Worm (Caenorhabditis elegans) whole organism, early embryonic: ENCODE results near the gene tpan-1.

Experiments
- B0310.2 ChIP-seq: sonication (generic microtip); optimal IDR thresholded peaks from 2 replicates; lab custom pipeline; 2016; ENCODE audit warnings: mild to moderate bottlenecking, missing genetic modification characterization, missing compliant biosample characterization
- F13C5.2 ChIP-seq: sonication (generic microtip); optimal IDR thresholded peaks from 2 replicates; lab custom pipeline; 2017; ENCODE audit warnings: mild to moderate bottlenecking, missing genetic modification characterization, inconsistent platforms, missing compliant biosample characterization
- aly-1 ChIP-seq: sonication (generic microtip); optimal IDR thresholded peaks from 2 replicates; lab custom pipeline; 2016; ENCODE audit warnings: missing genetic modification characterization, missing compliant biosample characterization
- ama-1 ChIP-seq: fragments of 150-350 bp; optimal IDR thresholded peaks from 2 replicates; lab custom pipeline; 2014
- ceh-13 ChIP-seq: fragments of 200-800 bp; sonication (Bioruptor generic); optimal IDR thresholded peaks from 2 replicates; lab custom pipeline; 2018; ENCODE audit warnings: mild to moderate bottlenecking, missing genetic modification characterization, missing compliant biosample characterization
- ceh-36 ChIP-seq: sonication (generic microtip); optimal IDR thresholded peaks from 2 replicates; lab custom pipeline; 2016; ENCODE audit warnings: missing genetic modification characterization, inconsistent platforms, missing compliant biosample characterization
- ets-7 ChIP-seq: sonication (generic microtip); optimal IDR thresholded peaks from 2 replicates; lab custom pipeline; 2016; ENCODE audit warnings: missing genotype, missing genetic modification characterization, missing compliant biosample characterization
- flt-1 ChIP-seq: fragments of 200-800 bp; sonication (Bioruptor generic); IDR thresholded peaks from 2 replicates; pipeline ENCODE4 v1.3.6; 2022; ENCODE audit warnings: missing genetic modification characterization, missing compliant biosample characterization
- hmbx-1 ChIP-seq: sonication (generic microtip); optimal IDR thresholded peaks from 2 replicates; lab custom pipeline; 2016; ENCODE audit warnings: mild to moderate bottlenecking, missing genetic modification characterization, missing compliant biosample characterization
- hmg-4 ChIP-seq: fragments of 200-800 bp; sonication (Bioruptor generic); optimal IDR thresholded peaks from 2 replicates; lab custom pipeline; 2018; ENCODE audit warnings: mild to moderate bottlenecking, missing genetic modification characterization, missing compliant biosample characterization
- hnd-1 ChIP-seq: sonication (generic microtip); optimal IDR thresholded peaks from 2 replicates; lab custom pipeline; 2016; ENCODE audit warnings: missing genetic modification characterization, missing compliant biosample characterization
- pes-1 ChIP-seq: fragments of 200-800 bp; sonication (Bioruptor generic); IDR thresholded peaks from 2 replicates; pipeline ENCODE4 v1.3.6; 2022; ENCODE audit warnings: missing genetic modification reagents, missing genetic modification characterization, missing compliant biosample characterization
- scrt-1 ChIP-seq: fragments of 200-800 bp; sonication (Bioruptor generic); IDR thresholded peaks from 2 replicates; pipeline ENCODE4 v1.3.6; 2022; ENCODE audit warnings: missing genetic modification characterization, missing compliant biosample characterization
- sea-1 ChIP-seq: fragments of 200-800 bp; sonication (Bioruptor generic); conservative IDR thresholded peaks from 2 replicates; pipeline ENCODE4 v1.3.6; 2022; ENCODE audit warnings: missing genetic modification characterization, missing compliant biosample characterization
- tbx-11 ChIP-seq: fragments of 200-800 bp; sonication (Bioruptor generic); IDR thresholded peaks from 2 replicates; pipeline ENCODE4 v1.3.6; 2022; ENCODE audit warnings: missing genetic modification characterization, missing compliant biosample characterization
- tbx-37 ChIP-seq: fragments of 200-800 bp; sonication (Bioruptor generic); conservative IDR thresholded peaks from 2 replicates; pipeline ENCODE4 v1.3.6; 2022; ENCODE audit warnings: missing genetic modification reagents, missing genetic modification characterization, missing compliant biosample characterization
- tra-4 ChIP-seq: sonication (generic microtip); optimal IDR thresholded peaks from 2 replicates; lab custom pipeline; 2017; ENCODE audit warnings: missing genetic modification characterization, missing compliant biosample characterization

The tpan-1 gene

ce11 chrV:20813646-20814045 is 24.3 kb downstream of the tpan-1 start:
- TF ChIP-seq ceh-13 (GFP tag; lab: Kevin White, UChicago) (no peak), tbx-37 (GFP tag; lab: Robert Waterston, UW) (no peak), hnd-1 (no peak), scrt-1 (no peak), tbx-11 (no peak), sea-1 (GFP tag; lab: Robert Waterston, UW) (no peak), F13C5.2 (tag; lab: Kevin White, UChicago) (no peak), ama-1 (lab: Kevin White, UChicago) (no peak), ets-7 (tag; lab: Kevin White, UChicago) (no peak), hmg-4 (GFP tag; lab: Kevin White, UChicago) (no peak), pes-1 (GFP tag; lab: Robert Waterston, UW) (no peak), B0310.2 (tag; lab: Kevin White, UChicago) (no peak), ceh-36 (tag; lab: Kevin White, UChicago) (no peak), flt-1 (GFP tag; lab: Robert Waterston, UW) (no peak), aly-1 (tag; lab: Kevin White, UChicago) (no peak), tra-4 (tag; lab: Kevin White, UChicago) (no peak), hmbx-1 (tag; lab: Kevin White, UChicago) (no peak)

- TF ChIP-seq tbx-11: no peak
Observed at ce11 chrV:20814424-20814823, 25.1 kb downstream of the tpan-1 start, which contains the start of gene Y44A6D.7. TSS of gene Y44A6D.7 (plus strand) at chrV:20814724.

- no peak for TF ChIP-seq B0310.2 (tag; lab: Kevin White, UChicago)
Observed at ce11 chrV:20815842-20816241, 26.5 kb downstream of the tpan-1 start, which contains the start of gene sshk-1. TSS of gene sshk-1 (plus strand) at chrV:20816142.

ce11 chrV:20820033-20820432 is 30.7 kb downstream of the tpan-1 start, which contains the start of gene T03D8.6:
TSS of gene T03D8.6 (minus strand) at chrV:20820330.
- no peak for TF ChIP-seq scrt-1
- no peak for TF ChIP-seq ets-7 (tag; lab: Kevin White, UChicago)
- no peak for TF ChIP-seq B0310.2 (tag; lab: Kevin White, UChicago)

ce11 chrV:20824962-20825609 is 35.8 kb downstream of the tpan-1 start, which contains the start of the genes gcy-22 and grl-14:
TSS of gene gcy-22 (minus strand) at chrV:20825062.
TSS of gene grl-14 (plus strand) at chrV:20825559.
- no peak for TF ChIP-seq ama-1 (lab: Kevin White, UChicago)

- no peak for TF ChIP-seq scrt-1
- no peak for TF ChIP-seq ceh-13 (GFP tag; lab: Kevin White, UChicago)
- TF ChIP-seq hnd-1: no peak
- no peak for TF ChIP-seq aly-1 (tag; lab: Kevin White, UChicago)
- no peak for TF ChIP-seq tra-4 (tag; lab: Kevin White, UChicago)
- no peak for TF ChIP-seq ama-1 (lab: Kevin White, UChicago)
- no peak for TF ChIP-seq tbx-37 (GFP tag; lab: Robert Waterston, UW)
- no peak for TF ChIP-seq hmg-4 (GFP tag; lab: Kevin White, UChicago)
- no peak for TF ChIP-seq ceh-36 (tag; lab: Kevin White, UChicago)
- no peak for TF ChIP-seq hmbx-1 (tag; lab: Kevin White, UChicago)
- no peak for TF ChIP-seq B0310.2 (tag; lab: Kevin White, UChicago)
- no peak for TF ChIP-seq pes-1 (GFP tag; lab: Robert Waterston, UW)
- no peak for TF ChIP-seq tbx-11
- TF ChIP-seq ets-7 (tag; lab: Kevin White, UChicago): no peak
- no peak for TF ChIP-seq F13C5.2 (tag; lab: Kevin White, UChicago)
- TF ChIP-seq sea-1 (GFP tag; lab: Robert Waterston, UW): no peak
- TF ChIP-seq flt-1 (GFP tag; lab: Robert Waterston, UW): no peak
Observed at ce11 chrV:20826618-20827017, 37.3 kb downstream of the tpan-1 start.

ce11 chrV:20828820-20829219 is 39.5 kb downstream of the tpan-1 start, which contains the start of gene sbt-1:
TSS of gene sbt-1 (minus strand) at chrV:20828881.
- TF ChIP-seq hmg-4 (GFP tag; lab: Kevin White, UChicago) (no peak), hnd-1 (no peak), ets-7 (tag; lab: Kevin White, UChicago) (no peak), ceh-13 (GFP tag; lab: Kevin White, UChicago) (no peak), scrt-1 (no peak), F13C5.2 (tag; lab: Kevin White, UChicago) (no peak), aly-1 (tag; lab: Kevin White, UChicago) (no peak), flt-1 (GFP tag; lab: Robert Waterston, UW) (no peak), ceh-36 (tag; lab: Kevin White, UChicago) (no peak), tra-4 (tag; lab: Kevin White, UChicago) (no peak), tbx-11 (no peak), pes-1 (GFP tag; lab: Robert Waterston, UW) (no peak)

ce11 chrV:20829511-20829910 is 40.2 kb downstream of the tpan-1 start, which contains the start of gene num-1:
TSS of gene num-1 (plus strand) at chrV:20829811.
- TF ChIP-seq aly-1 (tag; lab: Kevin White, UChicago) (no peak), ama-1 (lab: Kevin White, UChicago) (no peak), B0310.2 (tag; lab: Kevin White, UChicago) (no peak), tbx-11 (no peak), ceh-36 (tag; lab: Kevin White, UChicago) (no peak), hmg-4 (GFP tag; lab: Kevin White, UChicago) (no peak), hmbx-1 (tag; lab: Kevin White, UChicago) (no peak), tra-4 (tag; lab: Kevin White, UChicago) (no peak), pes-1 (GFP tag; lab: Robert Waterston, UW) (no peak), tbx-37 (GFP tag; lab: Robert Waterston, UW) (no peak), hnd-1 (no peak), scrt-1 (no peak), sea-1 (GFP tag; lab: Robert Waterston, UW) (no peak), flt-1 (GFP tag; lab: Robert Waterston, UW) (no peak), F13C5.2 (tag; lab: Kevin White, UChicago) (no peak), ets-7 (tag; lab: Kevin White, UChicago) (no peak), ceh-13 (GFP tag; lab: Kevin White, UChicago) (no peak)
